Worm (Caenorhabditis elegans) whole organism, L4 larva: Measurements from ENCODE around the gene F52C12.6.

Experiments used
- ceh-20 ChIP-seq: fragments of 200-800 bp; sonication (Bioruptor generic); IDR thresholded peaks from 2 replicates; pipeline ENCODE4 v1.3.6; 2022; ENCODE audit warnings: missing genetic modification reagents, missing genetic modification characterization, missing compliant biosample characterization
- fos-1 ChIP-seq: fragments of 150-350 bp; optimal IDR thresholded peaks from 2 replicates; lab custom pipeline; 2014; ENCODE audit warnings: missing biosample characterization, missing genetic modification characterization
- lin-13 ChIP-seq: fragments of 150-350 bp; optimal IDR thresholded peaks from 2 replicates; lab custom pipeline; 2014; ENCODE audit warnings: missing biosample characterization, missing genetic modification reagents, missing genetic modification characterization
- mdl-1 ChIP-seq, 2 experiments: fragments of 150-350 bp in 1 of 2; sonication (generic microtip) in 1 of 2; optimal IDR thresholded peaks; 2 replicates each; lab custom pipeline; 2014 to 2017; ENCODE audit warnings: missing biosample characterization in 2 of 2, missing genetic modification characterization in 2 of 2
- nhr-6 ChIP-seq: fragments of 150-350 bp; optimal IDR thresholded peaks from 2 replicates; lab custom pipeline; 2014; ENCODE audit warnings: missing biosample characterization, missing genetic modification characterization
- skn-1 ChIP-seq: fragments of 150-350 bp; optimal IDR thresholded peaks from 2 replicates; lab custom pipeline; 2014; ENCODE audit warnings: missing biosample characterization, missing genetic modification characterization
- snpc-4 ChIP-seq: fragments of 150-350 bp; optimal IDR thresholded peaks from 2 replicates; lab custom pipeline; 2014; ENCODE audit warnings: missing biosample characterization, missing genetic modification characterization

- TF ChIP-seq ceh-20 (GFP tag; lab: Robert Waterston, UW) (no peak), nhr-6 (tag; lab: Kevin White, UChicago) (no peak), lin-13 (GFP tag; lab: Kevin White, UChicago) (no peak), snpc-4 (tag; lab: Kevin White, UChicago) (no peak), skn-1 (tag; lab: Kevin White, UChicago) (no peak), mdl-1 (tag; optimal IDR thresholded peaks at IDR 0.05; lab: Kevin White, UChicago) (no peak), fos-1 (tag; lab: Kevin White, UChicago) (no peak)
Observed at ce11 chrIV:1953132-1953629, 3.3 kb upstream of the F52C12.6 start, which contains the start of gene F52C12.2.
